Fruit fly (Drosophila melanogaster) whole organism, embryonic: Measurements from ENCODE around the gene fan.

Experiments
- CG10209 ChIP-seq: fragments of 200-800 bp; sonication (Bioruptor generic); optimal IDR thresholded peaks from 3 replicates; lab custom pipeline; 2017; ENCODE audit warnings: missing biosample characterization, mild to moderate bottlenecking, missing genetic modification characterization, missing genetic modification reagents
- CG10274 ChIP-seq: fragments of 200-800 bp; sonication (Bioruptor generic); optimal IDR thresholded peaks from 3 replicates; lab custom pipeline; 2017; ENCODE audit warnings: missing biosample characterization, mild to moderate bottlenecking, missing genetic modification characterization
- CG10321 ChIP-seq: fragments of 200-800 bp; sonication (Bioruptor generic); IDR thresholded peaks from 2 replicates; pipeline ENCODE4 v1.3.6; 2022; ENCODE audit warnings: missing biosample characterization, missing genetic modification characterization
- CG13894 ChIP-seq: fragments of 200-800 bp; sonication (Bioruptor generic); optimal IDR thresholded peaks from 3 replicates; lab custom pipeline; 2018; ENCODE audit warnings: missing biosample characterization, mild to moderate bottlenecking, missing genetic modification characterization, moderate library complexity
- CG15011 ChIP-seq: fragments of 200-800 bp; sonication (Bioruptor generic); optimal IDR thresholded peaks from 3 replicates; lab custom pipeline; 2018; ENCODE audit warnings: missing biosample characterization, mild to moderate bottlenecking, missing genetic modification characterization
- CG1602 ChIP-seq: fragments of 200-800 bp; sonication (Bioruptor generic); optimal IDR thresholded peaks from 3 replicates; lab custom pipeline; 2016; ENCODE audit warnings: missing biosample characterization, missing genetic modification characterization
- CG16863 ChIP-seq: fragments of 200-800 bp; sonication (Bioruptor generic); optimal IDR thresholded peaks from 3 replicates; lab custom pipeline; 2016; ENCODE audit warnings: missing biosample characterization, missing genetic modification characterization
- CG17361 ChIP-seq: fragments of 200-800 bp; sonication (Bioruptor generic); IDR thresholded peaks from 3 replicates; pipeline ENCODE4 v1.3.6; 2022; ENCODE audit warnings: missing biosample characterization, missing genetic modification characterization
- CG1792 ChIP-seq: fragments of 200-800 bp; sonication (Bioruptor generic); optimal IDR thresholded peaks from 2 replicates; lab custom pipeline; 2016; ENCODE audit warnings: missing biosample characterization, missing genetic modification characterization
- CG2116 ChIP-seq: fragments of 200-800 bp; sonication (Bioruptor generic); optimal IDR thresholded peaks from 3 replicates; lab custom pipeline; 2018; ENCODE audit warnings: missing biosample characterization, mild to moderate bottlenecking, missing genetic modification characterization
- CG31441 ChIP-seq: fragments of 200-800 bp; sonication (Bioruptor generic); IDR thresholded peaks from 2 replicates; pipeline ENCODE4 v1.3.6; 2022; ENCODE audit warnings: missing biosample characterization, missing genetic modification characterization
- CG33557 ChIP-seq: fragments of 200-800 bp; sonication (Bioruptor generic); optimal IDR thresholded peaks from 2 replicates; lab custom pipeline; 2019; ENCODE audit warnings: missing biosample characterization, mild to moderate bottlenecking, missing genetic modification characterization, moderate library complexity
- CG3838 ChIP-seq: fragments of 200-800 bp; sonication (Bioruptor generic); optimal IDR thresholded peaks from 3 replicates; lab custom pipeline; 2016; ENCODE audit warnings: missing biosample characterization, missing genetic modification characterization
- CG43689 ChIP-seq: fragments of 200-800 bp; sonication (Bioruptor generic); IDR thresholded peaks from 2 replicates; pipeline ENCODE4 v1.3.6; 2022; ENCODE audit warnings: missing biosample characterization, missing genetic modification characterization
- CG4707 ChIP-seq: fragments of 200-800 bp; sonication (Bioruptor generic); optimal IDR thresholded peaks from 2 replicates; lab custom pipeline; 2018; ENCODE audit warnings: missing biosample characterization, mild to moderate bottlenecking, missing genetic modification characterization, moderate library complexity
- CG7556 ChIP-seq: fragments of 200-800 bp; sonication (Bioruptor generic); optimal IDR thresholded peaks from 2 replicates; lab custom pipeline; 2017; ENCODE audit warnings: missing biosample characterization, mild to moderate bottlenecking, missing genetic modification characterization
- CG7963 ChIP-seq: fragments of 200-800 bp; sonication (Bioruptor generic); IDR thresholded peaks from 3 replicates; pipeline ENCODE4 v1.3.6; 2022; ENCODE audit warnings: missing biosample characterization, missing genetic modification characterization; ENCODE audit not compliant: partially characterized antibody
- CG8388 ChIP-seq: fragments of 200-800 bp; sonication (Bioruptor generic); optimal IDR thresholded peaks from 2 replicates; lab custom pipeline; 2019; ENCODE audit warnings: missing biosample characterization, mild to moderate bottlenecking, missing genetic modification characterization, moderate library complexity
- CG8478 ChIP-seq: fragments of >200 bp; optimal IDR thresholded peaks from 2 replicates; lab custom pipeline; 2018
- Dip3 ChIP-seq: fragments of 200-800 bp; sonication (Bioruptor generic); optimal IDR thresholded peaks from 3 replicates; lab custom pipeline; 2016; ENCODE audit warnings: missing biosample characterization, missing genetic modification characterization
- Dll ChIP-seq: fragments of 200-800 bp; sonication (Bioruptor generic); IDR thresholded peaks from 4 replicates; pipeline ENCODE4 v1.3.6; 2022; ENCODE audit warnings: missing biosample characterization, missing genetic modification characterization; ENCODE audit not compliant: partially characterized antibody
- Ets65A ChIP-seq: fragments of 200-800 bp; sonication (Bioruptor generic); peaks from one replicate; lab custom pipeline; 2016; ENCODE audit warnings: missing biosample characterization, missing genetic modification characterization
- Fer1 ChIP-seq: fragments of 200-800 bp; sonication (Bioruptor generic); optimal IDR thresholded peaks from 2 replicates; lab custom pipeline; 2017; ENCODE audit warnings: missing biosample characterization, mild to moderate bottlenecking, missing genetic modification characterization
- GATAe ChIP-seq: fragments of 200-800 bp; sonication (Bioruptor generic); conservative IDR thresholded peaks from 2 replicates; pipeline ENCODE4 v1.3.6; 2022; ENCODE audit warnings: missing biosample characterization, missing genetic modification characterization
- HmgZ ChIP-seq: fragments of 200-800 bp; sonication (Bioruptor generic); optimal IDR thresholded peaks from 2 replicates; lab custom pipeline; 2018; ENCODE audit warnings: missing biosample characterization, mild to moderate bottlenecking, missing genetic modification characterization
- Hr39 ChIP-seq: fragments of >200 bp; optimal IDR thresholded peaks from 2 replicates; lab custom pipeline; 2017
- Kr ChIP-seq: fragments of 200-800 bp; sonication (Bioruptor generic); optimal IDR thresholded peaks from 2 replicates; lab custom pipeline; 2017; ENCODE audit warnings: missing biosample characterization, mild to moderate bottlenecking, missing genetic modification characterization
- Side ChIP-seq: fragments of 200-800 bp; sonication (Bioruptor generic); optimal IDR thresholded peaks from 2 replicates; lab custom pipeline; 2016; ENCODE audit warnings: missing biosample characterization, missing genetic modification characterization
- TFAM ChIP-seq: fragments of 200-800 bp; sonication (Bioruptor generic); optimal IDR thresholded peaks from 2 replicates; lab custom pipeline; 2017; ENCODE audit warnings: missing biosample characterization, missing genetic modification characterization, inconsistent platforms
- amos ChIP-seq: fragments of 200-800 bp; sonication (Bioruptor generic); IDR thresholded peaks from 2 replicates; pipeline ENCODE4 v1.3.6; 2022; ENCODE audit warnings: missing biosample characterization, missing genetic modification characterization; ENCODE audit not compliant: partially characterized antibody
- bcd ChIP-seq: fragments of 200-800 bp; sonication (Bioruptor generic); optimal IDR thresholded peaks from 2 replicates; lab custom pipeline; 2017; ENCODE audit warnings: missing biosample characterization, mild to moderate bottlenecking, missing genetic modification characterization
- bsh ChIP-seq, 2 experiments: fragments of 200-800 bp; sonication (Bioruptor generic); optimal IDR thresholded peaks; 2 replicates each; lab custom pipeline; 2017 to 2018; ENCODE audit warnings: mild to moderate bottlenecking in 2 of 2, missing biosample characterization in 2 of 2, missing genetic modification characterization in 2 of 2, moderate library complexity in 1 of 2
- chn ChIP-seq: fragments of 200-800 bp; sonication (Bioruptor generic); optimal IDR thresholded peaks from 2 replicates; lab custom pipeline; 2016; ENCODE audit warnings: missing biosample characterization, missing genetic modification characterization
- crc ChIP-seq: fragments of 200-800 bp; sonication (Bioruptor generic); optimal IDR thresholded peaks from 2 replicates; lab custom pipeline; 2016; ENCODE audit warnings: missing biosample characterization, missing genetic modification characterization
- dmrt99B ChIP-seq: fragments of 200-800 bp; sonication (Bioruptor generic); optimal IDR thresholded peaks from 2 replicates; lab custom pipeline; 2018; ENCODE audit warnings: missing biosample characterization, mild to moderate bottlenecking, missing genetic modification characterization, moderate library complexity
- fd96Cb ChIP-seq: fragments of 200-800 bp; sonication (Bioruptor generic); optimal IDR thresholded peaks from 2 replicates; lab custom pipeline; 2018; ENCODE audit warnings: missing biosample characterization, mild to moderate bottlenecking, missing genetic modification characterization, moderate library complexity
- ftz-f1 ChIP-seq: fragments of 200-800 bp; sonication (Bioruptor generic); optimal IDR thresholded peaks from 2 replicates; lab custom pipeline; 2016; ENCODE audit warnings: missing biosample characterization, missing genetic modification characterization
- jumu ChIP-seq: fragments of 200-800 bp; sonication (Bioruptor generic); optimal IDR thresholded peaks from 3 replicates; lab custom pipeline; 2016; ENCODE audit warnings: missing biosample characterization, missing genetic modification characterization
- lbe ChIP-seq: fragments of 200-800 bp; sonication (Bioruptor generic); optimal IDR thresholded peaks from 2 replicates; lab custom pipeline; 2016; ENCODE audit warnings: missing biosample characterization, mild to moderate bottlenecking, missing genetic modification characterization
- nau ChIP-seq: fragments of 200-800 bp; sonication (Bioruptor generic); optimal IDR thresholded peaks from 3 replicates; lab custom pipeline; 2017; ENCODE audit warnings: missing biosample characterization, mild to moderate bottlenecking, missing genetic modification characterization, missing genetic modification reagents
- oc ChIP-seq: fragments of 200-800 bp; sonication (Bioruptor generic); optimal IDR thresholded peaks from 2 replicates; lab custom pipeline; 2018; ENCODE audit warnings: missing biosample characterization, mild to moderate bottlenecking, missing genetic modification characterization, moderate library complexity
- peb ChIP-seq: fragments of 200-800 bp; sonication (Bioruptor generic); IDR thresholded peaks from 2 replicates; pipeline ENCODE4 v1.3.6; 2022; ENCODE audit warnings: missing biosample characterization, missing genetic modification characterization
- phol ChIP-seq: fragments of 200-800 bp; sonication (Bioruptor generic); optimal IDR thresholded peaks from 3 replicates; lab custom pipeline; 2018; ENCODE audit warnings: missing biosample characterization, mild to moderate bottlenecking, missing genetic modification characterization, moderate library complexity
- pnt ChIP-seq: fragments of 200-800 bp; sonication (Bioruptor generic); optimal IDR thresholded peaks from 3 replicates; lab custom pipeline; 2016; ENCODE audit warnings: missing biosample characterization, missing genetic modification characterization
- salm ChIP-seq: fragments of 200-800 bp; sonication (Bioruptor generic); optimal IDR thresholded peaks from 2 replicates; lab custom pipeline; 2018; ENCODE audit warnings: missing biosample characterization, mild to moderate bottlenecking, missing genetic modification characterization
- sd ChIP-seq: fragments of 200-800 bp; sonication (Bioruptor generic); optimal IDR thresholded peaks from 3 replicates; lab custom pipeline; 2018; ENCODE audit warnings: missing biosample characterization, mild to moderate bottlenecking, missing genetic modification characterization, moderate library complexity
- sens ChIP-seq: fragments of 200-800 bp; sonication (Bioruptor generic); peaks from one replicate; lab custom pipeline; 2016; ENCODE audit warnings: missing biosample characterization, missing genetic modification characterization
- sna ChIP-seq: fragments of 200-800 bp; sonication (Bioruptor generic); IDR thresholded peaks from 2 replicates; pipeline ENCODE4 v1.3.6; 2022; ENCODE audit warnings: missing biosample characterization, missing genetic modification characterization; ENCODE audit not compliant: partially characterized antibody
- tin ChIP-seq: fragments of 200-800 bp; sonication (Bioruptor generic); optimal IDR thresholded peaks from 3 replicates; lab custom pipeline; 2016; ENCODE audit warnings: missing biosample characterization, missing genetic modification characterization

Gene fan

dm6 chr3L:8063214-8064156 is 45.4 kb upstream of the fan start, which contains the start of gene Sarm (continued):
- TF ChIP-seq CG33557 (GFP tag; lab: Kevin White, UChicago) (no peak), Kr (GFP tag; lab: Kevin White, UChicago) (no peak), bcd (GFP tag; lab: Kevin White, UChicago) (peak; percentile 55), lbe (GFP tag; lab: Kevin White, UChicago) (peak; percentile 41), CG1792 (GFP tag; lab: Kevin White, UChicago) (no peak), phol (tag; lab: Kevin White, UChicago) (peak; percentile 67), sd (tag; lab: Kevin White, UChicago) (peak; percentile 24), sna (GFP tag; lab: Robert Waterston, UW) (no peak), CG2116 (GFP tag; lab: Kevin White, UChicago) (no peak), CG10209 (GFP tag; lab: Kevin White, UChicago) (peak; percentile 3), pnt (GFP tag; lab: Kevin White, UChicago) (no peak), nau (GFP tag; lab: Kevin White, UChicago) (peak; percentile 50), CG3838 (peak; percentile 7), CG8478 (lab: Kevin White, UChicago) (no peak), bsh (GFP tag; optimal IDR thresholded peaks at IDR 0.05; lab: Kevin White, UChicago) (peak; percentile 20 to 28), tin (no peak), chn (no peak), CG10321 (no peak), Dip3 (GFP tag; lab: Kevin White, UChicago) (no peak), jumu (GFP tag; lab: Kevin White, UChicago) (no peak), salm (tag; lab: Kevin White, UChicago) (no peak), Fer1 (GFP tag; lab: Kevin White, UChicago) (peak; percentile 52), CG13894 (no peak), TFAM (GFP tag; lab: Kevin White, UChicago) (no peak), CG16863 (GFP tag; lab: Kevin White, UChicago) (peak; percentile 12), HmgZ (tag; lab: Kevin White, UChicago) (peak; percentile 56), amos (GFP tag; lab: Robert Waterston, UW) (peak; percentile 19; the same call in 1 of the 2 replicates), Dll (GFP tag; lab: Robert Waterston, UW) (0 out of 4 replicates have a peak, but pooled peaks have one; percentile 19), Hr39 (no peak), Ets65A (GFP tag; lab: Kevin White, UChicago) (no peak), CG7556 (peak; percentile 73), Side (GFP tag; lab: Kevin White, UChicago) (no peak), CG8388 (GFP tag; lab: Kevin White, UChicago) (peak; percentile 9), sens (GFP tag; lab: Kevin White, UChicago) (peak; percentile 89), CG4707 (GFP tag; lab: Kevin White, UChicago) (no peak), CG10274 (GFP tag; lab: Kevin White, UChicago) (peak; percentile 40), dmrt99B (tag; lab: Kevin White, UChicago) (peak; percentile 60), peb (GFP tag; lab: Robert Waterston, UW) (no peak), CG1602 (GFP tag; lab: Kevin White, UChicago) (peak; percentile 10), CG15011 (GFP tag; lab: Kevin White, UChicago) (peak; percentile 34), oc (tag; lab: Kevin White, UChicago) (peak; percentile 77), ftz-f1 (GFP tag; lab: Kevin White, UChicago) (peak; percentile 61), CG31441 (GFP tag; lab: Robert Waterston, UW) (peak; percentile 74), CG43689 (no peak), GATAe (GFP tag; lab: Robert Waterston, UW) (no peak), fd96Cb (peak; percentile 36), CG17361 (GFP tag; lab: Robert Waterston, UW) (peak; percentile 83), crc (no peak), CG7963 (no peak)
